In genomic region chrX:17737812-17738473, dm6 we compare ENCODE assay signal across 1 fruit fly cellular context.
A peak's percentile ranks its signal among the peaks of the same experiment; 100 is the strongest.
TF ChIP-seq lines count a peak whose summit lies in the region.

No protein-coding gene starts in this region.

TF ChIP-seq in whole organism, embryonic, 481 proteins besides CTCF, POLR2A, EP300 and RAD21 (continued from another document):
- peak; percentile 51 for TF ChIP-seq CG9727 (GFP tag; optimal IDR thresholded peaks at IDR 0.05; lab: Kevin White, UChicago)
- TF ChIP-seq Antp (GFP tag; optimal IDR thresholded peaks at IDR 0.05; lab: Kevin White, UChicago), result peak; percentile 53
- TF ChIP-seq gsb (GFP tag; IDR thresholded peaks at IDR 0.05; lab: Robert Waterston, UW), result no peak
- TF ChIP-seq fd102C (GFP tag; optimal IDR thresholded peaks at IDR 0.05; lab: Kevin White, UChicago), result no peak
- TF ChIP-seq CG16863 (GFP tag; optimal IDR thresholded peaks at IDR 0.05; lab: Kevin White, UChicago), result peak; percentile 31
- peak; percentile 66 for TF ChIP-seq CG34422 (GFP tag; IDR thresholded peaks at IDR 0.05; lab: Robert Waterston, UW)
- TF ChIP-seq CG15479 (GFP tag; optimal IDR thresholded peaks at IDR 0.05; lab: Kevin White, UChicago), result peak; percentile 21
- 0 out of 2 replicates have a peak, but pooled peaks have one; percentile 44 for TF ChIP-seq ranshi (GFP tag; IDR thresholded peaks at IDR 0.05; lab: Robert Waterston, UW)
- TF ChIP-seq H2.0 (GFP tag; IDR thresholded peaks at IDR 0.05; lab: Robert Waterston, UW), result peak; percentile 46; the same call in 1 of the 2 replicates
